Fruit fly (Drosophila melanogaster) whole organism, pupa: Measurements from ENCODE around the gene Fer1.

Source experiments
- CG10348 ChIP-seq: fragments of 200-800 bp; sonication (Bioruptor generic); IDR thresholded peaks from 2 replicates; pipeline ENCODE4 v1.3.6; 2022; ENCODE audit warnings: missing biosample characterization, missing genetic modification characterization
- CG12605 ChIP-seq: fragments of 200-800 bp; sonication (Bioruptor generic); IDR thresholded peaks from 2 replicates; pipeline ENCODE4 v1.3.6; 2022; ENCODE audit warnings: missing biosample characterization, missing genetic modification characterization
- CG13204 ChIP-seq: fragments of 200-800 bp; sonication (Bioruptor generic); optimal IDR thresholded peaks from 2 replicates; lab custom pipeline; 2018; ENCODE audit warnings: missing biosample characterization, mild to moderate bottlenecking, missing genetic modification characterization, moderate library complexity
- CG14655 ChIP-seq: fragments of 200-800 bp; sonication (Bioruptor generic); optimal IDR thresholded peaks from 3 replicates; lab custom pipeline; 2017; ENCODE audit warnings: mild to moderate bottlenecking, missing biosample characterization, missing genetic modification reagents, missing genetic modification characterization
- CG15710 ChIP-seq: fragments of 200-800 bp; sonication (Bioruptor generic); optimal IDR thresholded peaks from 2 replicates; lab custom pipeline; 2018; ENCODE audit warnings: missing biosample characterization, mild to moderate bottlenecking, missing genetic modification characterization, moderate library complexity
- CG17806 ChIP-seq: fragments of 200-800 bp; sonication (Bioruptor generic); optimal IDR thresholded peaks from 2 replicates; lab custom pipeline; 2018; ENCODE audit warnings: missing biosample characterization, mild to moderate bottlenecking, missing genetic modification characterization, moderate library complexity
- CG32121 ChIP-seq: fragments of 200-800 bp; sonication (Bioruptor generic); IDR thresholded peaks from 2 replicates; pipeline ENCODE4 v1.3.6; 2022; ENCODE audit warnings: missing biosample characterization, missing genetic modification characterization
- CG34367 ChIP-seq: fragments of 200-800 bp; sonication (Bioruptor generic); optimal IDR thresholded peaks from 2 replicates; lab custom pipeline; 2018; ENCODE audit warnings: missing biosample characterization, mild to moderate bottlenecking, missing genetic modification characterization
- CG4496 ChIP-seq: fragments of 200-800 bp; sonication (Bioruptor generic); IDR thresholded peaks from 3 replicates; pipeline ENCODE4 v1.3.6; 2022; ENCODE audit warnings: missing biosample characterization, missing genetic modification characterization
- CG8159 ChIP-seq: fragments of 200-800 bp; sonication (Bioruptor generic); optimal IDR thresholded peaks from 3 replicates; lab custom pipeline; 2018; ENCODE audit warnings: missing biosample characterization, mild to moderate bottlenecking, missing genetic modification characterization, moderate library complexity
- CG8301 ChIP-seq: fragments of 200-800 bp; sonication (Bioruptor generic); optimal IDR thresholded peaks from 2 replicates; lab custom pipeline; 2018; ENCODE audit warnings: missing biosample characterization, mild to moderate bottlenecking, missing genetic modification characterization
- CG9948 ChIP-seq: fragments of 200-800 bp; sonication (Bioruptor generic); optimal IDR thresholded peaks from 2 replicates; lab custom pipeline; 2018; ENCODE audit warnings: missing biosample characterization, mild to moderate bottlenecking, missing genetic modification characterization, moderate library complexity
- D1 ChIP-seq: fragments of 200-800 bp; sonication (Bioruptor generic); optimal IDR thresholded peaks from 2 replicates; lab custom pipeline; 2018; ENCODE audit warnings: missing biosample characterization, mild to moderate bottlenecking, missing genetic modification characterization, moderate library complexity
- EcR ChIP-seq: fragments of 200-800 bp; sonication (Bioruptor generic); optimal IDR thresholded peaks from 3 replicates; lab custom pipeline; 2019; ENCODE audit warnings: missing biosample characterization, missing genetic modification characterization, mild to moderate bottlenecking, moderate library complexity, missing genetic modification reagents
- Ets98B ChIP-seq: fragments of 200-800 bp; sonication (Bioruptor generic); IDR thresholded peaks from 2 replicates; pipeline ENCODE4 v1.3.6; 2022; ENCODE audit warnings: missing biosample characterization, missing genetic modification characterization
- Pif1A ChIP-seq: fragments of 200-800 bp; sonication (Bioruptor generic); optimal IDR thresholded peaks from 3 replicates; lab custom pipeline; 2016; ENCODE audit warnings: missing biosample characterization, missing genetic modification characterization
- Pif1B ChIP-seq: fragments of 200-800 bp; sonication (Bioruptor generic); optimal IDR thresholded peaks from 3 replicates; lab custom pipeline; 2016; ENCODE audit warnings: missing biosample characterization, missing genetic modification characterization
- Snoo ChIP-seq: fragments of 200-800 bp; sonication (Bioruptor generic); optimal IDR thresholded peaks from 3 replicates; lab custom pipeline; 2017; ENCODE audit warnings: missing biosample characterization, mild to moderate bottlenecking, missing genetic modification characterization, inconsistent platforms
- fd96Ca ChIP-seq: fragments of 200-800 bp; sonication (Bioruptor generic); IDR thresholded peaks from 3 replicates; pipeline ENCODE4 v1.3.6; 2022; ENCODE audit warnings: missing biosample characterization, missing genetic modification characterization
- gl ChIP-seq: fragments of 200-800 bp; sonication (Bioruptor generic); optimal IDR thresholded peaks from 2 replicates; lab custom pipeline; 2018; ENCODE audit warnings: missing biosample characterization, mild to moderate bottlenecking, missing genetic modification characterization
- rn ChIP-seq: fragments of 200-800 bp; sonication (Bioruptor generic); IDR thresholded peaks from 2 replicates; pipeline ENCODE4 v1.3.6; 2022; ENCODE audit warnings: missing biosample characterization, missing genetic modification characterization

Gene Fer1

DNA sequence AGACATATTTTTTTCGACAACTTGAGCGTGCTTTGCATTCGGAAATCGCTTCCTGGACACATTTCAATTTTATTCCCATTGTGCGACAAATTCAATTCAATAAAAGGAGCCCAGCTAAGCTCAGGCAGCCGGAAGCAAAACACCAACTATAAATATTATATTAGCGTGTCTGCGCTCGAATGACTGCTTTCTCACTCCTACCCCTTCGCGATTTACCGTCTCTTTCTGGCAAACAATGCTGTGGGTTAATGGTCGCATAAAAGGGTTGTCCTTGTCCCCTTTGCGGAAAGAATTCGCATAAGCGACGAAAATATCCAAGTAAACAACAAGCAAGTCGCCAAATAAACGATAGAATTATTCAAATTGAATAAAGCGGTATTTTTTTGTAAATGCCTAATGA, 31.7 kb upstream of the Fer1 start:
- peak; percentile 41 for TF ChIP-seq EcR (GFP tag; lab: Kevin White, UChicago)
- no peak for TF ChIP-seq Pif1B (GFP tag; lab: Kevin White, UChicago)
- no peak for TF ChIP-seq CG12605 (GFP tag; lab: Robert Waterston, UW)
- no peak for TF ChIP-seq Snoo (tag; lab: Kevin White, UChicago)
- no peak for TF ChIP-seq fd96Ca (GFP tag; lab: Robert Waterston, UW)

dm6 chr3R:7105503-7106164, 30.4 kb upstream of the Fer1 start:
- TF ChIP-seq Pif1A (GFP tag; lab: Kevin White, UChicago): no peak
- no peak for TF ChIP-seq D1 (tag; lab: Kevin White, UChicago)
- TF ChIP-seq Ets98B (GFP tag; lab: Robert Waterston, UW): no peak
- no peak for TF ChIP-seq CG4496 (GFP tag; lab: Robert Waterston, UW)
- no peak for TF ChIP-seq CG14655 (GFP tag; lab: Kevin White, UChicago)
- TF ChIP-seq CG9948 (tag; lab: Kevin White, UChicago): no peak
- TF ChIP-seq EcR (GFP tag; lab: Kevin White, UChicago): no peak
- no peak for TF ChIP-seq CG15710 (tag; lab: Kevin White, UChicago)
- TF ChIP-seq Pif1B (GFP tag; lab: Kevin White, UChicago): no peak
- no peak for TF ChIP-seq CG17806
- TF ChIP-seq CG13204 (GFP tag; lab: Kevin White, UChicago): no peak
- TF ChIP-seq fd96Ca (GFP tag; lab: Robert Waterston, UW): no peak
- TF ChIP-seq gl (tag; lab: Kevin White, UChicago): no peak
- TF ChIP-seq CG8301 (tag; lab: Kevin White, UChicago): no peak
- no peak for TF ChIP-seq CG12605 (GFP tag; lab: Robert Waterston, UW)
- no peak for TF ChIP-seq CG10348 (GFP tag; lab: Robert Waterston, UW)
- TF ChIP-seq CG8159 (tag; lab: Kevin White, UChicago): no peak
- TF ChIP-seq CG32121 (GFP tag; lab: Robert Waterston, UW): no peak
- TF ChIP-seq CG34367: no peak
- no peak for TF ChIP-seq Snoo (tag; lab: Kevin White, UChicago)

- TF ChIP-seq CG14655 (GFP tag; lab: Kevin White, UChicago) (peak; percentile 7), CG13204 (GFP tag; lab: Kevin White, UChicago) (peak; percentile 34), CG10348 (GFP tag; lab: Robert Waterston, UW) (no peak), CG12605 (GFP tag; lab: Robert Waterston, UW) (no peak), Ets98B (GFP tag; lab: Robert Waterston, UW) (no peak), CG32121 (GFP tag; lab: Robert Waterston, UW) (no peak), Snoo (tag; lab: Kevin White, UChicago) (no peak), rn (GFP tag; lab: Robert Waterston, UW) (no peak), EcR (GFP tag; lab: Kevin White, UChicago) (peak; percentile 99), Pif1B (GFP tag; lab: Kevin White, UChicago) (no peak), CG8159 (tag; lab: Kevin White, UChicago) (peak; percentile 4), Pif1A (GFP tag; lab: Kevin White, UChicago) (no peak), D1 (tag; lab: Kevin White, UChicago) (peak; percentile 10), CG34367 (no peak), CG17806 (no peak), CG15710 (tag; lab: Kevin White, UChicago) (no peak), CG4496 (GFP tag; lab: Robert Waterston, UW) (no peak), gl (tag; lab: Kevin White, UChicago) (no peak), CG9948 (tag; lab: Kevin White, UChicago) (peak; percentile 38), CG8301 (tag; lab: Kevin White, UChicago) (no peak), fd96Ca (GFP tag; lab: Robert Waterston, UW) (no peak)
These were observed 28.1 kb upstream of the Fer1 start for dm6 chr3R:7107713-7108588.

dm6 chr3R:7108589-7109312, 27.3 kb upstream of the Fer1 start:
- TF ChIP-seq CG12605 (GFP tag; lab: Robert Waterston, UW) (no peak), gl (tag; lab: Kevin White, UChicago) (peak; percentile 68), Pif1A (GFP tag; lab: Kevin White, UChicago) (peak; percentile 94), EcR (GFP tag; lab: Kevin White, UChicago) (no peak), CG34367 (peak; percentile 95), CG4496 (GFP tag; lab: Robert Waterston, UW) (no peak), CG8301 (tag; lab: Kevin White, UChicago) (peak; percentile 98), CG15710 (tag; lab: Kevin White, UChicago) (peak; percentile 96), CG9948 (tag; lab: Kevin White, UChicago) (peak; percentile 96), Ets98B (GFP tag; lab: Robert Waterston, UW) (no peak), CG13204 (GFP tag; lab: Kevin White, UChicago) (peak; percentile 71), CG17806 (peak; percentile 96), CG14655 (GFP tag; lab: Kevin White, UChicago) (peak; percentile 98), Snoo (tag; lab: Kevin White, UChicago) (peak; percentile 95), CG8159 (tag; lab: Kevin White, UChicago) (peak; percentile 96), Pif1B (GFP tag; lab: Kevin White, UChicago) (peak; percentile 90), D1 (tag; lab: Kevin White, UChicago) (peak; percentile 95)
